Worm (Caenorhabditis elegans): ENCODE results near the gene F21C10.10.

F21C10.10 gene

DNA sequence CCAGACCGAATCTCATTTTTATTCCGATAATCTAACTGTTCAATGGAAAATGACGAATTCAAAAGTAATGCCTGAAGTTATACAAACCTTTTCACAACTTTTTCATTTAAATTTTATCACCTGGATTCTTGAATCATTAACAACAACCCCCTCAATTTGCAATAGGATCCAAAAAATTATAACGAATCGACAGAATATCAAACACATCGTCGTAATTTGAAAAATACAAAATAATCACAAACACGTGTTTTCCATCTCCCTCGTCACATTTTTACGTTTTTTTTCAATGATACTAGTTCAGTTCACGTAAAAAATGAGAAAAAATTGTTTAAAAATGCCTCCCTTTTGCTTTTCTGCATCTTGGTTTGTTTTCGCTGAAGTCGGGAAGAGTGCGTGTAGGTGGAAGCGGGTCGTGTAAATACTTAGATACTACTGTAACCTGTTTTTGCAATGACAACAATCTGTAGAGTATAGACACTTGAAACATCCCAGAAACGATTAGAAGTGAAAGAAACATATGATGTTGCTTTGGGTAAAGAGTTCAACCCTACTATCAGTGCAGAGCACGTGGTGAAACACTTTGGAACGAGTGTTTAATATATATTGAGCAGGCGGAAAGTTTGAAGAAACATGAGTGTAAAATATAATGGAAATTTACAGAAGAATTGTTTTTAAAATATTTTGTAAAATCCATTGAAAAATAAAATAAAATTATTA, 22.6 kb upstream of the F21C10.10 start, which contains the start of gene oac-50:
Gene oac-50, minus strand, starts transcription at position 219 of the 717 bp plus-strand sequence.
- TF ChIP-seq elt-2 (tag; optimal IDR thresholded peaks at IDR 0.05) (peak; percentile 55), eor-1 (tag; optimal IDR thresholded peaks at IDR 0.05) (no peak), pha-4 (tag; optimal IDR thresholded peaks at IDR 0.05) (peak; percentile 82), nhr-77 (tag; optimal IDR thresholded peaks at IDR 0.05) (no peak), fos-1 (tag; optimal IDR thresholded peaks at IDR 0.05) (no peak), pqm-1 (tag; optimal IDR thresholded peaks at IDR 0.05) (peak; percentile 79), sea-2 (GFP tag; optimal IDR thresholded peaks at IDR 0.05) (no peak)

ce11 chrV:9074360-9074834, 21.7 kb upstream of the F21C10.10 start:
- no peak for TF ChIP-seq ceh-16 (tag; optimal IDR thresholded peaks at IDR 0.05)
- TF ChIP-seq nhr-12 (tag; optimal IDR thresholded peaks at IDR 0.05) = no peak
- no peak for TF ChIP-seq ceh-82 (tag; optimal IDR thresholded peaks at IDR 0.05)
- TF ChIP-seq jun-1 (tag; optimal IDR thresholded peaks at IDR 0.05) = peak; percentile 68
- peak; percentile 74 for TF ChIP-seq pha-4 (tag; optimal IDR thresholded peaks at IDR 0.05)
- peak; percentile 39 for TF ChIP-seq nhr-25 (tag; optimal IDR thresholded peaks at IDR 0.05)
- TF ChIP-seq tbx-2 (tag; optimal IDR thresholded peaks at IDR 0.05) = peak; percentile 2
- TF ChIP-seq aly-2 (tag; optimal IDR thresholded peaks at IDR 0.05) = peak; percentile 66
- peak; percentile 79 for TF ChIP-seq elt-2 (tag; optimal IDR thresholded peaks at IDR 0.05)
- peak; percentile 92 for TF ChIP-seq pqm-1 (tag; optimal IDR thresholded peaks at IDR 0.05)
- TF ChIP-seq ama-1 (optimal IDR thresholded peaks at IDR 0.05) = peak; percentile 79
- no peak for TF ChIP-seq R02D3.7 (tag; optimal IDR thresholded peaks at IDR 0.05)

- TF ChIP-seq pqm-1 (tag; optimal IDR thresholded peaks at IDR 0.05) (peak; percentile 41), mdl-1 (tag; optimal IDR thresholded peaks at IDR 0.05) (peak; percentile 18), nfya-1 (tag; optimal IDR thresholded peaks at IDR 0.05; ENCODE audit: insufficient read depth) (peak; percentile 13), sea-2 (GFP tag; optimal IDR thresholded peaks at IDR 0.05) (no peak), pha-4 (tag; optimal IDR thresholded peaks at IDR 0.05) (peak; percentile 90), unc-62 (GFP tag; optimal IDR thresholded peaks at IDR 0.05) (no peak), jun-1 (tag; optimal IDR thresholded peaks at IDR 0.05) (peak; percentile 25), lin-15B (tag; optimal IDR thresholded peaks at IDR 0.05) (no peak), nhr-67 (tag; optimal IDR thresholded peaks at IDR 0.05) (no peak)
Measured at ce11 chrV:9075827-9076226, 20.2 kb upstream of the F21C10.10 start.

DNA sequence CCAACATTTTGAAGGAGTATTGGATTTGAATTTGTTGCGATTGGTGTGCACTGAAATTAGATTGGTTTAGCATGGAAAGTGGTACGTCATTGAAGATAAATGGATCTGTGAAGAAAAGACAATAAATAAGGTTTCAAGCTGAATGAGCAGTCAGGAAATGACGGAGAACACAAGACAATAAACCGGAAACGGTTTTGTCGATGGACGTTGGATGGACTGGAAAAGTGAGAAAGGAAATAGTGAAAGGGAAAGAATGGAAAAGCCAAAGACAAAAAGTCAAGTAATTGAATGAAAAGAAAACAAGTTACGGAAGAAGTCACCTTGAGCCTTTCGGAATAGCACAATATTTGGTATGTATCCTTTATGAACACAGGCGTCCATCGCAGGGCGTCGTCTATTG, 19.8 kb upstream of the F21C10.10 start, which contains the start of gene T27E4.7:
Gene T27E4.7, minus strand, starts transcription at position 50 of the 400 bp plus-strand sequence.
- peak; percentile 26 for TF ChIP-seq pha-4 (tag; optimal IDR thresholded peaks at IDR 0.05)
- TF ChIP-seq elt-2 (tag; optimal IDR thresholded peaks at IDR 0.05) = peak; percentile 6
- TF ChIP-seq ceh-82 (tag; optimal IDR thresholded peaks at IDR 0.05) = no peak
- peak; percentile 2 for TF ChIP-seq ama-1 (optimal IDR thresholded peaks at IDR 0.05)

ce11 chrV:9078067-9078581, 17.9 kb upstream of the F21C10.10 start:
- TF ChIP-seq tbx-2 (tag; optimal IDR thresholded peaks at IDR 0.05) (no peak), nhr-23 (tag; optimal IDR thresholded peaks at IDR 0.05) (peak; percentile 56)

DNA sequence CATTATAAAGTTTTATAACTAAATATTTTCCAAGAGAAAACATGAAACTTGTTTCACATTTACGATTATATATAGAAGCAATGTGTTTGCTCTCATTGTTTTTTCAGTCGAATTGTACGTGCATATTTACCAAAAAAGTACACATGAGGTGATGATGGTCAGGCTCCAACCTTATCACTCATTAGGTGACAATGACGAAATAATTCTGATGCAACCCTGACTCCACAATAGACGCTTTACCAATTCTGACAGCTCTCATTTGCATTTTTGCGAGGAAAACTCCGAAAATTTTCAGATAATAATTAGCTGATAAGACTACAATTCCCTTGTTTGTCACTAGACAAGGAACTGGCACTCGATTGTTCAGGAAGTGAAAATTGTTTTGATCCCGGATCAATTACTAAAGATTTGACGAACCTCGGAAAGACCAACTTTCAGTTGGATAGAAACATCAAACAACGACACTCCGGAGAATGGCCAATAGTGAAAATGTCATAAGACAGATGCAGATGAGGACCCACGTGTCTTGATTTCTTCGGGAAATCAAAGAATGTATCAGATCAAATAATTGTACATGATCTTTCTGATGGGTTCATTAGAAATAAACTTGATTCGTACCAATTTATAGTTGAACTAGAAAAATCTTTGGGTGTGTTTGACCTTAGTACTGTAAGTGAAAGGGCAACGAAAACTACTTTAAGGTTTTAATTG, 17.1 kb upstream of the F21C10.10 start:
- TF ChIP-seq ztf-4 (tag; optimal IDR thresholded peaks at IDR 0.05) (no peak), ama-1 (optimal IDR thresholded peaks at IDR 0.05) (no peak), egl-5 (tag; optimal IDR thresholded peaks at IDR 0.05) (no peak), pqm-1 (tag; optimal IDR thresholded peaks at IDR 0.05) (peak; percentile 68), fkh-2 (tag; optimal IDR thresholded peaks at IDR 0.05) (no peak), skn-1 (tag; optimal IDR thresholded peaks at IDR 0.05) (peak; percentile 43), hmg-11 (tag; optimal IDR thresholded peaks at IDR 0.05) (no peak), elt-2 (tag; optimal IDR thresholded peaks at IDR 0.05) (peak; percentile 95), eor-1 (tag; optimal IDR thresholded peaks at IDR 0.05) (no peak), mml-1 (tag; optimal IDR thresholded peaks at IDR 0.05) (no peak), ceh-82 (tag; optimal IDR thresholded peaks at IDR 0.05) (no peak), ceh-16 (tag; optimal IDR thresholded peaks at IDR 0.05) (no peak), daf-12 (tag; optimal IDR thresholded peaks at IDR 0.05) (no peak), nhr-67 (tag; optimal IDR thresholded peaks at IDR 0.05) (no peak), elt-1 (tag; optimal IDR thresholded peaks at IDR 0.05) (no peak), nhr-25 (tag; optimal IDR thresholded peaks at IDR 0.05) (peak; percentile 1), nhr-28 (tag; optimal IDR thresholded peaks at IDR 0.05) (no peak), nhr-11 (tag; optimal IDR thresholded peaks at IDR 0.05) (no peak), ceh-9 (tag; optimal IDR thresholded peaks at IDR 0.05) (no peak), fos-1 (tag; optimal IDR thresholded peaks at IDR 0.05) (no peak), egl-27 (tag; optimal IDR thresholded peaks at IDR 0.05) (no peak), zag-1 (tag; optimal IDR thresholded peaks at IDR 0.05) (no peak), sea-2 (GFP tag; optimal IDR thresholded peaks at IDR 0.05) (no peak), unc-62 (GFP tag; optimal IDR thresholded peaks at IDR 0.05) (no peak), mdl-1 (tag; optimal IDR thresholded peaks at IDR 0.05) (no peak), nhr-23 (tag; optimal IDR thresholded peaks at IDR 0.05) (no peak), elt-3 (tag; optimal IDR thresholded peaks at IDR 0.05) (no peak), lin-15B (tag; optimal IDR thresholded peaks at IDR 0.05) (no peak), ZK546.5 (tag; optimal IDR thresholded peaks at IDR 0.05) (no peak), aly-2 (tag; optimal IDR thresholded peaks at IDR 0.05) (no peak)
